Fruit fly (Drosophila melanogaster) whole organism, pupa: ENCODE data around the gene superdeath.

ENCODE experiments used
- CG10348 ChIP-seq: fragments of 200-800 bp; sonication (Bioruptor generic); IDR thresholded peaks from 2 replicates; pipeline ENCODE4 v1.3.6; 2022; ENCODE audit warnings: missing biosample characterization, missing genetic modification characterization
- CG12605 ChIP-seq: fragments of 200-800 bp; sonication (Bioruptor generic); IDR thresholded peaks from 2 replicates; pipeline ENCODE4 v1.3.6; 2022; ENCODE audit warnings: missing biosample characterization, missing genetic modification characterization
- CG13204 ChIP-seq: fragments of 200-800 bp; sonication (Bioruptor generic); optimal IDR thresholded peaks from 2 replicates; lab custom pipeline; 2018; ENCODE audit warnings: missing biosample characterization, mild to moderate bottlenecking, missing genetic modification characterization, moderate library complexity
- CG14655 ChIP-seq: fragments of 200-800 bp; sonication (Bioruptor generic); optimal IDR thresholded peaks from 3 replicates; lab custom pipeline; 2017; ENCODE audit warnings: mild to moderate bottlenecking, missing biosample characterization, missing genetic modification reagents, missing genetic modification characterization
- CG15710 ChIP-seq: fragments of 200-800 bp; sonication (Bioruptor generic); optimal IDR thresholded peaks from 2 replicates; lab custom pipeline; 2018; ENCODE audit warnings: missing biosample characterization, mild to moderate bottlenecking, missing genetic modification characterization, moderate library complexity
- CG17806 ChIP-seq: fragments of 200-800 bp; sonication (Bioruptor generic); optimal IDR thresholded peaks from 2 replicates; lab custom pipeline; 2018; ENCODE audit warnings: missing biosample characterization, mild to moderate bottlenecking, missing genetic modification characterization, moderate library complexity
- CG32121 ChIP-seq: fragments of 200-800 bp; sonication (Bioruptor generic); IDR thresholded peaks from 2 replicates; pipeline ENCODE4 v1.3.6; 2022; ENCODE audit warnings: missing biosample characterization, missing genetic modification characterization
- CG34367 ChIP-seq: fragments of 200-800 bp; sonication (Bioruptor generic); optimal IDR thresholded peaks from 2 replicates; lab custom pipeline; 2018; ENCODE audit warnings: missing biosample characterization, mild to moderate bottlenecking, missing genetic modification characterization
- CG4496 ChIP-seq: fragments of 200-800 bp; sonication (Bioruptor generic); IDR thresholded peaks from 3 replicates; pipeline ENCODE4 v1.3.6; 2022; ENCODE audit warnings: missing biosample characterization, missing genetic modification characterization
- CG8159 ChIP-seq: fragments of 200-800 bp; sonication (Bioruptor generic); optimal IDR thresholded peaks from 3 replicates; lab custom pipeline; 2018; ENCODE audit warnings: missing biosample characterization, mild to moderate bottlenecking, missing genetic modification characterization, moderate library complexity
- CG8301 ChIP-seq: fragments of 200-800 bp; sonication (Bioruptor generic); optimal IDR thresholded peaks from 2 replicates; lab custom pipeline; 2018; ENCODE audit warnings: missing biosample characterization, mild to moderate bottlenecking, missing genetic modification characterization
- CG9948 ChIP-seq: fragments of 200-800 bp; sonication (Bioruptor generic); optimal IDR thresholded peaks from 2 replicates; lab custom pipeline; 2018; ENCODE audit warnings: missing biosample characterization, mild to moderate bottlenecking, missing genetic modification characterization, moderate library complexity
- D1 ChIP-seq: fragments of 200-800 bp; sonication (Bioruptor generic); optimal IDR thresholded peaks from 2 replicates; lab custom pipeline; 2018; ENCODE audit warnings: missing biosample characterization, mild to moderate bottlenecking, missing genetic modification characterization, moderate library complexity
- EcR ChIP-seq: fragments of 200-800 bp; sonication (Bioruptor generic); optimal IDR thresholded peaks from 3 replicates; lab custom pipeline; 2019; ENCODE audit warnings: missing biosample characterization, missing genetic modification characterization, mild to moderate bottlenecking, moderate library complexity, missing genetic modification reagents
- Ets98B ChIP-seq: fragments of 200-800 bp; sonication (Bioruptor generic); IDR thresholded peaks from 2 replicates; pipeline ENCODE4 v1.3.6; 2022; ENCODE audit warnings: missing biosample characterization, missing genetic modification characterization
- Pif1A ChIP-seq: fragments of 200-800 bp; sonication (Bioruptor generic); optimal IDR thresholded peaks from 3 replicates; lab custom pipeline; 2016; ENCODE audit warnings: missing biosample characterization, missing genetic modification characterization
- Pif1B ChIP-seq: fragments of 200-800 bp; sonication (Bioruptor generic); optimal IDR thresholded peaks from 3 replicates; lab custom pipeline; 2016; ENCODE audit warnings: missing biosample characterization, missing genetic modification characterization
- Snoo ChIP-seq: fragments of 200-800 bp; sonication (Bioruptor generic); optimal IDR thresholded peaks from 3 replicates; lab custom pipeline; 2017; ENCODE audit warnings: missing biosample characterization, mild to moderate bottlenecking, missing genetic modification characterization, inconsistent platforms
- fd96Ca ChIP-seq: fragments of 200-800 bp; sonication (Bioruptor generic); IDR thresholded peaks from 3 replicates; pipeline ENCODE4 v1.3.6; 2022; ENCODE audit warnings: missing biosample characterization, missing genetic modification characterization
- gl ChIP-seq: fragments of 200-800 bp; sonication (Bioruptor generic); optimal IDR thresholded peaks from 2 replicates; lab custom pipeline; 2018; ENCODE audit warnings: missing biosample characterization, mild to moderate bottlenecking, missing genetic modification characterization
- rn ChIP-seq: fragments of 200-800 bp; sonication (Bioruptor generic); IDR thresholded peaks from 2 replicates; pipeline ENCODE4 v1.3.6; 2022; ENCODE audit warnings: missing biosample characterization, missing genetic modification characterization

Gene superdeath

dm6 chr3R:29111795-29112194 lies 26.7 kb upstream of the superdeath start:
- TF ChIP-seq gl (tag; lab: Kevin White, UChicago), result no peak
- TF ChIP-seq D1, result no peak
- TF ChIP-seq CG14655 (GFP tag; lab: Kevin White, UChicago), result no peak
- TF ChIP-seq Pif1A (GFP tag; lab: Kevin White, UChicago), result no peak
- no peak for TF ChIP-seq CG8301 (tag; lab: Kevin White, UChicago)

- no peak for TF ChIP-seq gl (tag; lab: Kevin White, UChicago)
- no peak; the same call in 1 of the 3 replicates for TF ChIP-seq fd96Ca (GFP tag; lab: Robert Waterston, UW)
- TF ChIP-seq CG32121 (GFP tag; lab: Robert Waterston, UW), result no peak; the same call in 1 of the 2 replicates
- TF ChIP-seq CG9948 (tag; lab: Kevin White, UChicago), result no peak
- peak; percentile 55 for TF ChIP-seq Snoo (tag; lab: Kevin White, UChicago)
- peak; percentile 55 for TF ChIP-seq CG17806 (tag; lab: Kevin White, UChicago)
- TF ChIP-seq CG34367, result no peak
- TF ChIP-seq CG14655 (GFP tag; lab: Kevin White, UChicago), result no peak
- no peak for TF ChIP-seq CG8301 (tag; lab: Kevin White, UChicago)
- TF ChIP-seq Pif1B (GFP tag; lab: Kevin White, UChicago), result no peak
- no peak for TF ChIP-seq EcR
- peak; percentile 47; the same call in 1 of the 2 replicates for TF ChIP-seq CG10348 (GFP tag; lab: Robert Waterston, UW)
- no peak for TF ChIP-seq Pif1A (GFP tag; lab: Kevin White, UChicago)
- TF ChIP-seq CG13204, result no peak
- peak; percentile 69 for TF ChIP-seq CG15710
- TF ChIP-seq Ets98B (GFP tag; lab: Robert Waterston, UW), result peak; percentile 29; the same call in 1 of the 2 replicates
- 0 out of 3 replicates have a peak, but pooled peaks have one; percentile 62 for TF ChIP-seq CG4496 (GFP tag; lab: Robert Waterston, UW)
- peak; percentile 13; the same call in 1 of the 2 replicates for TF ChIP-seq CG12605 (GFP tag; lab: Robert Waterston, UW)
- peak; percentile 61 for TF ChIP-seq rn (GFP tag; lab: Robert Waterston, UW)
These were observed 25.9 kb upstream of the superdeath start, which contains the start of the genes alpha-Man-Ib and Pdhb for dm6 chr3R:29112398-29113150. TSS of gene alpha-Man-Ib (minus strand) at chr3R:29112822. TSS of gene Pdhb (plus strand) at chr3R:29113071.

- TF ChIP-seq CG14655 (GFP tag; lab: Kevin White, UChicago) (no peak), CG32121 (GFP tag; lab: Robert Waterston, UW) (no peak), CG13204 (no peak), CG8301 (tag; lab: Kevin White, UChicago) (no peak), Pif1B (GFP tag; lab: Kevin White, UChicago) (no peak), CG9948 (tag; lab: Kevin White, UChicago) (no peak)
These were observed 25.1 kb upstream of the superdeath start for dm6 chr3R:29113392-29113791.

- TF ChIP-seq EcR (peak; percentile 6), rn (GFP tag; lab: Robert Waterston, UW) (no peak), Snoo (tag; lab: Kevin White, UChicago) (peak; percentile 2)
These were observed 22.2 kb upstream of the superdeath start, which contains the start of gene Atg14 for dm6 chr3R:29116167-29116725. TSS of gene Atg14 (plus strand) at chr3R:29116391.

- TF ChIP-seq Pif1B (GFP tag; lab: Kevin White, UChicago), result peak; percentile 52
- no peak for TF ChIP-seq gl (tag; lab: Kevin White, UChicago)
- no peak for TF ChIP-seq CG14655 (GFP tag; lab: Kevin White, UChicago)
- peak; percentile 40 for TF ChIP-seq CG17806 (tag; lab: Kevin White, UChicago)
- peak; percentile 22 for TF ChIP-seq Snoo (tag; lab: Kevin White, UChicago)
- TF ChIP-seq CG4496 (GFP tag; lab: Robert Waterston, UW), result peak; percentile 45
- TF ChIP-seq fd96Ca (GFP tag; lab: Robert Waterston, UW), result peak; percentile 65
- TF ChIP-seq D1, result no peak
- TF ChIP-seq CG9948 (tag; lab: Kevin White, UChicago), result peak; percentile 46
- no peak for TF ChIP-seq CG10348 (GFP tag; lab: Robert Waterston, UW)
- peak; percentile 62 for TF ChIP-seq CG8159
- TF ChIP-seq rn (GFP tag; lab: Robert Waterston, UW), result peak; percentile 20; the same call in 1 of the 2 replicates
- TF ChIP-seq CG8301 (tag; lab: Kevin White, UChicago), result no peak
- no peak for TF ChIP-seq EcR
- TF ChIP-seq CG12605 (GFP tag; lab: Robert Waterston, UW), result no peak; the same call in 1 of the 2 replicates
- TF ChIP-seq CG34367, result peak; percentile 17
- TF ChIP-seq Pif1A (GFP tag; lab: Kevin White, UChicago), result no peak
- TF ChIP-seq CG13204, result no peak
- peak; percentile 54 for TF ChIP-seq CG15710
- peak; percentile 36 for TF ChIP-seq Ets98B (GFP tag; lab: Robert Waterston, UW)
- TF ChIP-seq CG32121 (GFP tag; lab: Robert Waterston, UW), result no peak
- TF ChIP-seq, all 21 proteins: peak for 11
These were observed 15.4 kb upstream of the superdeath start, which contains the start of the genes yem and Ctl2 for dm6 chr3R:29122817-29123611. TSS of gene yem (minus strand) at chr3R:29122879. TSS of gene Ctl2 (plus strand) at chr3R:29123370.
